Worm (Caenorhabditis elegans) whole organism, midembryonic: ENCODE data around the gene srh-239.

Experiments used
- cog-1 ChIP-seq: sonication (generic microtip); optimal IDR thresholded peaks from 2 replicates; lab custom pipeline; 2016; ENCODE audit warnings: missing genetic modification characterization, missing compliant biosample characterization
- flt-1 ChIP-seq: fragments of 200-800 bp; sonication (Bioruptor generic); IDR thresholded peaks from 2 replicates; pipeline ENCODE4 v1.3.6; 2022; ENCODE audit warnings: missing genetic modification characterization, missing compliant biosample characterization
- klf-2 ChIP-seq: fragments of 200-800 bp; sonication (Bioruptor generic); conservative IDR thresholded peaks from 2 replicates; pipeline ENCODE4 v1.3.6; 2022; ENCODE audit warnings: missing genetic modification reagents, missing genetic modification characterization, missing compliant biosample characterization
- med-1 ChIP-seq: sonication (generic microtip); optimal IDR thresholded peaks from 2 replicates; lab custom pipeline; 2017; ENCODE audit warnings: missing genetic modification characterization, mild to moderate bottlenecking, missing compliant biosample characterization, antibody characterized with exemption, missing genetic modification reagents; ENCODE audit not compliant: insufficient read depth
- ref-1 ChIP-seq: fragments of 200-800 bp; sonication (Bioruptor generic); conservative IDR thresholded peaks from 2 replicates; pipeline ENCODE4 v1.3.6; 2022; ENCODE audit warnings: missing genetic modification reagents, missing genetic modification characterization, missing compliant biosample characterization
- tab-1 ChIP-seq: fragments of 200-800 bp; sonication (Bioruptor generic); IDR thresholded peaks from 2 replicates; pipeline ENCODE4 v1.3.6; 2022; ENCODE audit warnings: missing genetic modification characterization, missing compliant biosample characterization
- ztf-23 ChIP-seq: fragments of 200-800 bp; sonication (Bioruptor generic); IDR thresholded peaks from 2 replicates; pipeline ENCODE4 v1.3.6; 2022; ENCODE audit warnings: missing genetic modification reagents, missing genetic modification characterization, missing compliant biosample characterization
- ztf-29 ChIP-seq: fragments of 200-800 bp; sonication (Bioruptor generic); IDR thresholded peaks from 2 replicates; pipeline ENCODE4 v1.3.6; 2022; ENCODE audit warnings: missing genetic modification reagents, missing genetic modification characterization, missing compliant biosample characterization

DNA sequence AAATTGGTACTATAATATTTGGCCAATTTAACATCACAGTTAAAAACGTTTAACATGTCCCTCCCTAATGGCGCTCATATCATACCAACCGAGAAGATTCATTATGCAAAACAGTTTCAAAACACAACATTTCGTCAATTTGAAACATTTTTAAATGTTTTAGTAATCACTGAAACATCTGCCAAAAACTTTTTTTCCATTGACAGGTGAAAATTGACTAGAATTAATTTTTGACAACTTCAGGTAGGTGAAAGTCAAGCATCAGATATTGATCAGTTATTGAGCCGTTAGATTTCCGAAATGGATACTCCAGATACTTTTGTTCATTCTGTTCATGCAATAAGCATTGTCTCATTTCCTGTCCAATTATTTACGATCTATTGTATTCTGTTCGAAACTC lies 38.6 kb upstream of the srh-239 start, which contains the start of gene srh-257:
- TF ChIP-seq ztf-29 (GFP tag; lab: Robert Waterston, UW), result no peak
- no peak for TF ChIP-seq cog-1
- no peak for TF ChIP-seq med-1
- TF ChIP-seq klf-2 (GFP tag; lab: Robert Waterston, UW), result no peak
- no peak for TF ChIP-seq flt-1 (GFP tag; lab: Robert Waterston, UW)
- no peak for TF ChIP-seq ztf-23
- TF ChIP-seq tab-1, result no peak
- no peak for TF ChIP-seq ref-1 (GFP tag; lab: Robert Waterston, UW)
